Worm (Caenorhabditis elegans): ENCODE measurements around the gene C15H11.11.

ce11 chrV:14432259-14432658 is 17.0 kb downstream of the C15H11.11 start, which contains the start of gene egl-1:
- TF ChIP-seq alr-1 (tag; optimal IDR thresholded peaks at IDR 0.05) = no peak
- no peak for TF ChIP-seq nhr-25 (tag; optimal IDR thresholded peaks at IDR 0.05)
- no peak for TF ChIP-seq peb-1 (tag; optimal IDR thresholded peaks at IDR 0.05)
- TF ChIP-seq nhr-11 (tag; optimal IDR thresholded peaks at IDR 0.05) = no peak
- no peak for TF ChIP-seq unc-62 (GFP tag; optimal IDR thresholded peaks at IDR 0.05)
- TF ChIP-seq C34F6.9 (tag; optimal IDR thresholded peaks at IDR 0.05) = no peak
- no peak for TF ChIP-seq ceh-82 (tag; optimal IDR thresholded peaks at IDR 0.05)

Measured in whole organism, L2 larva.